Fruit fly (Drosophila melanogaster) whole organism, embryonic: Measurements from ENCODE around the gene CaBP1.

Source experiments
- Abd-B ChIP-seq: fragments of 200-800 bp; sonication (Bioruptor generic); optimal IDR thresholded peaks from 2 replicates; lab custom pipeline; 2018; ENCODE audit warnings: missing biosample characterization, mild to moderate bottlenecking, missing genetic modification characterization, moderate library complexity
- B-H1 ChIP-seq: fragments of 200-800 bp; sonication (Bioruptor generic); IDR thresholded peaks from 3 replicates; pipeline ENCODE4 v1.3.6; 2022; ENCODE audit warnings: missing biosample characterization, missing genetic modification characterization
- BEAF-32 ChIP-seq: fragments of 200-800 bp; sonication (Bioruptor generic); optimal IDR thresholded peaks from 3 replicates; lab custom pipeline; 2017; ENCODE audit warnings: missing biosample characterization, missing genetic modification characterization, mild to moderate bottlenecking, moderate library complexity, missing genetic modification reagents
- CG10209 ChIP-seq: fragments of 200-800 bp; sonication (Bioruptor generic); optimal IDR thresholded peaks from 3 replicates; lab custom pipeline; 2017; ENCODE audit warnings: missing biosample characterization, mild to moderate bottlenecking, missing genetic modification characterization, missing genetic modification reagents
- CG12219 ChIP-seq: fragments of 200-800 bp; sonication (Bioruptor generic); optimal IDR thresholded peaks from 3 replicates; lab custom pipeline; 2018; ENCODE audit warnings: missing biosample characterization, mild to moderate bottlenecking, missing genetic modification characterization
- CG13624 ChIP-seq: fragments of 200-800 bp; sonication (Bioruptor generic); optimal IDR thresholded peaks from 2 replicates; lab custom pipeline; 2016; ENCODE audit warnings: missing biosample characterization, missing genetic modification characterization
- CG14710 ChIP-seq: fragments of 200-800 bp; sonication (Bioruptor generic); optimal IDR thresholded peaks from 3 replicates; lab custom pipeline; 2019; ENCODE audit warnings: missing biosample characterization, mild to moderate bottlenecking, missing genetic modification characterization, moderate library complexity
- CG15601 ChIP-seq: fragments of 200-800 bp; sonication (Bioruptor generic); optimal IDR thresholded peaks from 3 replicates; lab custom pipeline; 2019; ENCODE audit warnings: missing biosample characterization, mild to moderate bottlenecking, missing genetic modification characterization, moderate library complexity
- CG15696 ChIP-seq: fragments of 200-800 bp; sonication (Bioruptor generic); optimal IDR thresholded peaks from 2 replicates; lab custom pipeline; 2019; ENCODE audit warnings: missing biosample characterization, mild to moderate bottlenecking, missing genetic modification characterization, moderate library complexity
- CG18262 ChIP-seq: fragments of 200-800 bp; optimal IDR thresholded peaks from 3 replicates; lab custom pipeline; 2019; ENCODE audit warnings: missing biosample characterization, mild to moderate bottlenecking, missing genetic modification characterization, moderate library complexity
- CG1832 ChIP-seq: fragments of 200-800 bp; sonication (Bioruptor generic); optimal IDR thresholded peaks from 2 replicates; lab custom pipeline; 2017; ENCODE audit warnings: missing biosample characterization, mild to moderate bottlenecking, missing genetic modification characterization, inconsistent platforms
- CG2116 ChIP-seq: fragments of 200-800 bp; sonication (Bioruptor generic); optimal IDR thresholded peaks from 3 replicates; lab custom pipeline; 2018; ENCODE audit warnings: missing biosample characterization, mild to moderate bottlenecking, missing genetic modification characterization
- CG2712 ChIP-seq: fragments of 200-800 bp; optimal IDR thresholded peaks from 3 replicates; lab custom pipeline; 2019; ENCODE audit warnings: missing biosample characterization, mild to moderate bottlenecking, missing genetic modification characterization, moderate library complexity
- CG2875 ChIP-seq: fragments of 200-800 bp; sonication (Bioruptor generic); optimal IDR thresholded peaks from 2 replicates; lab custom pipeline; 2017; ENCODE audit warnings: missing biosample characterization, mild to moderate bottlenecking, missing genetic modification characterization, missing genetic modification reagents
- CG3847 ChIP-seq: fragments of 200-800 bp; sonication (Bioruptor generic); IDR thresholded peaks from 2 replicates; pipeline ENCODE4 v1.3.6; 2022; ENCODE audit warnings: missing biosample characterization, missing genetic modification characterization
- CG6254 ChIP-seq: fragments of 200-800 bp; sonication (Bioruptor generic); optimal IDR thresholded peaks from 3 replicates; lab custom pipeline; 2017; ENCODE audit warnings: mild to moderate bottlenecking, missing biosample characterization, missing genetic modification reagents, missing genetic modification characterization
- CG6765 ChIP-seq: fragments of 200-800 bp; sonication (Bioruptor generic); optimal IDR thresholded peaks from 3 replicates; lab custom pipeline; 2017; ENCODE audit warnings: missing biosample characterization, mild to moderate bottlenecking, missing genetic modification characterization
- CG6813 ChIP-seq: fragments of 200-800 bp; sonication (Bioruptor generic); optimal IDR thresholded peaks from 2 replicates; lab custom pipeline; 2017; ENCODE audit warnings: missing biosample characterization, missing genetic modification characterization, mild to moderate bottlenecking, moderate library complexity, missing genetic modification reagents
- CG7963 ChIP-seq: fragments of 200-800 bp; sonication (Bioruptor generic); IDR thresholded peaks from 3 replicates; pipeline ENCODE4 v1.3.6; 2022; ENCODE audit warnings: missing biosample characterization, missing genetic modification characterization; ENCODE audit not compliant: partially characterized antibody
- Dref ChIP-seq: fragments of 200-800 bp; sonication (Bioruptor generic); IDR thresholded peaks from 2 replicates; pipeline ENCODE4 v1.3.6; 2022; ENCODE audit warnings: missing biosample characterization, missing genetic modification characterization
- E2f2 ChIP-seq: fragments of 200-800 bp; sonication (Bioruptor generic); IDR thresholded peaks from 2 replicates; pipeline ENCODE4 v1.3.6; 2022; ENCODE audit warnings: missing biosample characterization, missing genetic modification characterization
- HLH4C ChIP-seq: fragments of 200-800 bp; sonication (Bioruptor generic); IDR thresholded peaks from 3 replicates; pipeline ENCODE4 v1.3.6; 2022; ENCODE audit warnings: missing biosample characterization, missing genetic modification characterization; ENCODE audit not compliant: partially characterized antibody
- Hand ChIP-seq: fragments of 200-800 bp; sonication (Bioruptor generic); optimal IDR thresholded peaks from 2 replicates; lab custom pipeline; 2017; ENCODE audit warnings: mild to moderate bottlenecking, missing biosample characterization, missing genetic modification reagents, missing genetic modification characterization
- MTF-1 ChIP-seq: fragments of 200-800 bp; sonication (Bioruptor generic); optimal IDR thresholded peaks from 2 replicates; lab custom pipeline; 2018; ENCODE audit warnings: missing biosample characterization, mild to moderate bottlenecking, missing genetic modification characterization, borderline replicate concordance
- Pdp1 ChIP-seq, 2 experiments: fragments of 200-800 bp; sonication (Bioruptor generic); optimal IDR thresholded peaks; 3 replicates each; lab custom pipeline; 2016; ENCODE audit warnings: missing biosample characterization in 2 of 2, missing genetic modification characterization in 2 of 2, mild to moderate bottlenecking in 1 of 2, moderate library complexity in 1 of 2
- Rfx ChIP-seq: fragments of 200-800 bp; sonication (Bioruptor generic); IDR thresholded peaks from 2 replicates; pipeline ENCODE4 v1.3.6; 2022; ENCODE audit warnings: missing biosample characterization, missing genetic modification characterization
- Sry-δ ChIP-seq: fragments of 200-800 bp; sonication (Bioruptor generic); optimal IDR thresholded peaks from 2 replicates; lab custom pipeline; 2016; ENCODE audit warnings: missing biosample characterization, missing genetic modification characterization
- Xrp1 ChIP-seq: fragments of 200-800 bp; sonication (Bioruptor generic); IDR thresholded peaks from 2 replicates; pipeline ENCODE4 v1.3.6; 2022; ENCODE audit warnings: missing biosample characterization, missing genetic modification characterization
- abd-A ChIP-seq: fragments of 200-800 bp; sonication (Bioruptor generic); optimal IDR thresholded peaks from 3 replicates; lab custom pipeline; 2019; ENCODE audit warnings: missing biosample characterization, mild to moderate bottlenecking, missing genetic modification characterization, moderate library complexity
- ash1 ChIP-seq: fragments of 200-800 bp; sonication (Bioruptor generic); optimal IDR thresholded peaks from 2 replicates; lab custom pipeline; 2018; ENCODE audit warnings: missing biosample characterization, mild to moderate bottlenecking, missing genetic modification characterization
- cg ChIP-seq: fragments of 200-800 bp; sonication (Bioruptor generic); optimal IDR thresholded peaks from 3 replicates; lab custom pipeline; 2019; ENCODE audit warnings: missing biosample characterization, mild to moderate bottlenecking, missing genetic modification characterization, moderate library complexity
- chm ChIP-seq: fragments of 200-800 bp; sonication (Bioruptor generic); IDR thresholded peaks from 2 replicates; pipeline ENCODE4 v1.3.6; 2022; ENCODE audit warnings: missing biosample characterization, missing genetic modification characterization
- dati ChIP-seq: fragments of 200-800 bp; sonication (Bioruptor generic); IDR thresholded peaks from 2 replicates; pipeline ENCODE4 v1.3.6; 2022; ENCODE audit warnings: missing biosample characterization, missing genetic modification characterization
- disco-r ChIP-seq: fragments of 200-800 bp; sonication (Bioruptor generic); optimal IDR thresholded peaks from 2 replicates; lab custom pipeline; 2016; ENCODE audit warnings: missing biosample characterization, missing genetic modification characterization
- fd3F ChIP-seq: fragments of 200-800 bp; sonication (Bioruptor generic); optimal IDR thresholded peaks from 2 replicates; lab custom pipeline; 2018; ENCODE audit warnings: missing biosample characterization, mild to moderate bottlenecking, missing genetic modification characterization, moderate library complexity
- gfzf ChIP-seq: fragments of 200-800 bp; sonication (Bioruptor generic); optimal IDR thresholded peaks from 2 replicates; lab custom pipeline; 2016; ENCODE audit warnings: missing biosample characterization, mild to moderate bottlenecking, missing genetic modification characterization, moderate library complexity
- knrl ChIP-seq: fragments of 200-800 bp; sonication (Bioruptor generic); IDR thresholded peaks from 3 replicates; pipeline ENCODE4 v1.3.6; 2022; ENCODE audit warnings: missing biosample characterization, missing genetic modification characterization; ENCODE audit not compliant: partially characterized antibody
- mam ChIP-seq: fragments of 200-800 bp; sonication (Bioruptor generic); optimal IDR thresholded peaks from 3 replicates; lab custom pipeline; 2016; ENCODE audit warnings: missing biosample characterization, missing genetic modification characterization
- mld ChIP-seq: fragments of 200-800 bp; sonication (Bioruptor generic); IDR thresholded peaks from 3 replicates; pipeline ENCODE4 v1.3.6; 2022; ENCODE audit warnings: missing biosample characterization, missing genetic modification characterization; ENCODE audit not compliant: partially characterized antibody
- nom ChIP-seq: fragments of 200-800 bp; sonication (Bioruptor generic); optimal IDR thresholded peaks from 2 replicates; lab custom pipeline; 2017; ENCODE audit warnings: missing biosample characterization, missing genetic modification characterization, mild to moderate bottlenecking, moderate library complexity, missing genetic modification reagents
- odd ChIP-seq: fragments of 200-800 bp; sonication (Bioruptor generic); optimal IDR thresholded peaks from 2 replicates; lab custom pipeline; 2017; ENCODE audit warnings: missing biosample characterization, mild to moderate bottlenecking, missing genetic modification characterization
- peb ChIP-seq: fragments of 200-800 bp; sonication (Bioruptor generic); IDR thresholded peaks from 2 replicates; pipeline ENCODE4 v1.3.6; 2022; ENCODE audit warnings: missing biosample characterization, missing genetic modification characterization
- pum ChIP-seq: fragments of 200-800 bp; sonication (Bioruptor generic); optimal IDR thresholded peaks from 2 replicates; lab custom pipeline; 2016; ENCODE audit warnings: missing biosample characterization, missing genetic modification characterization
- so ChIP-seq: fragments of 200-800 bp; sonication (Bioruptor generic); IDR thresholded peaks from 3 replicates; pipeline ENCODE4 v1.3.6; 2022; ENCODE audit warnings: missing biosample characterization, missing genetic modification characterization
- sob ChIP-seq: fragments of 200-800 bp; sonication (Bioruptor generic); IDR thresholded peaks from 2 replicates; pipeline ENCODE4 v1.3.6; 2022; ENCODE audit warnings: missing biosample characterization, missing genetic modification characterization
- sug ChIP-seq: fragments of 200-800 bp; optimal IDR thresholded peaks from 2 replicates; lab custom pipeline; 2019; ENCODE audit warnings: missing biosample characterization, mild to moderate bottlenecking, missing genetic modification characterization, moderate library complexity
- trem ChIP-seq: fragments of 200-800 bp; optimal IDR thresholded peaks from 3 replicates; lab custom pipeline; 2019; ENCODE audit warnings: missing biosample characterization, mild to moderate bottlenecking, missing genetic modification characterization, moderate library complexity
- tx ChIP-seq: fragments of 200-800 bp; sonication (Bioruptor generic); optimal IDR thresholded peaks from 2 replicates; lab custom pipeline; 2016; ENCODE audit warnings: missing biosample characterization, missing genetic modification characterization

The CaBP1 gene

dm6 chr2L:16356249-16357025, at the start of gene CaBP1 (continued):
- TF ChIP-seq ash1 (GFP tag; lab: Kevin White, UChicago) (no peak), knrl (peak; percentile 93), B-H1 (GFP tag; lab: Robert Waterston, UW) (no peak), trem (tag; lab: Kevin White, UChicago) (peak; percentile 64), CG2116 (GFP tag; lab: Kevin White, UChicago) (peak; percentile 80), Dref (GFP tag; lab: Robert Waterston, UW) (peak; percentile 74), Hand (no peak), cg (GFP tag; lab: Kevin White, UChicago) (no peak), CG15601 (tag; lab: Kevin White, UChicago) (peak; percentile 21), Abd-B (peak; percentile 36), dati (GFP tag; lab: Robert Waterston, UW) (no peak), CG2712 (tag; lab: Kevin White, UChicago) (peak; percentile 5), nom (GFP tag; lab: Kevin White, UChicago) (no peak), Sry-δ (GFP tag; lab: Kevin White, UChicago) (peak; percentile 72), HLH4C (GFP tag; lab: Robert Waterston, UW) (peak; percentile 93), tx (GFP tag; lab: Kevin White, UChicago) (no peak), CG13624 (GFP tag; lab: Kevin White, UChicago) (no peak), Pdp1 (GFP tag; optimal IDR thresholded peaks at IDR 0.05; lab: Kevin White, UChicago) (peak in 1 of 2 experiments; percentile 25), CG2875 (GFP tag; lab: Kevin White, UChicago) (no peak), CG15696 (no peak), so (GFP tag; lab: Robert Waterston, UW) (no peak), CG12219 (GFP tag; lab: Kevin White, UChicago) (no peak), mam (GFP tag; lab: Kevin White, UChicago) (no peak), Rfx (GFP tag; lab: Robert Waterston, UW) (peak; percentile 36; the same call in 1 of the 2 replicates), Xrp1 (GFP tag; lab: Robert Waterston, UW) (no peak), odd (no peak), CG3847 (GFP tag; lab: Robert Waterston, UW) (peak; percentile 39), MTF-1 (GFP tag; lab: Kevin White, UChicago) (no peak), CG1832 (GFP tag; lab: Kevin White, UChicago) (no peak), CG10209 (no peak), CG14710 (peak; percentile 59), CG6765 (GFP tag; lab: Kevin White, UChicago) (no peak), fd3F (GFP tag; lab: Kevin White, UChicago) (no peak), CG18262 (tag; lab: Kevin White, UChicago) (no peak), CG6813 (GFP tag; lab: Kevin White, UChicago) (no peak), sob (no peak), CG7963 (GFP tag; lab: Robert Waterston, UW) (peak; percentile 84), chm (GFP tag; lab: Robert Waterston, UW) (no peak), CG6254 (GFP tag; lab: Kevin White, UChicago) (no peak), disco-r (GFP tag; lab: Kevin White, UChicago) (no peak), sug (peak; percentile 4), mld (GFP tag; lab: Robert Waterston, UW) (peak; percentile 76; the same call in 2 of the 3 replicates), BEAF-32 (GFP tag; lab: Kevin White, UChicago) (peak; percentile 94), pum (GFP tag; lab: Kevin White, UChicago) (no peak), abd-A (tag; lab: Kevin White, UChicago) (peak; percentile 21), gfzf (GFP tag; lab: Kevin White, UChicago) (peak; percentile 18), E2f2 (GFP tag; lab: Robert Waterston, UW) (peak; percentile 93), peb (GFP tag; lab: Robert Waterston, UW) (no peak)
